Fruit fly (Drosophila melanogaster) whole organism, embryonic: ENCODE data around the gene CG10413.

Experiments used
- ATbp ChIP-seq: fragments of 200-800 bp; sonication (Bioruptor generic); optimal IDR thresholded peaks from 2 replicates; lab custom pipeline; 2017; ENCODE audit warnings: missing biosample characterization, mild to moderate bottlenecking, missing genetic modification characterization, missing genetic modification reagents
- BtbVII ChIP-seq: fragments of 200-800 bp; sonication (Bioruptor generic); optimal IDR thresholded peaks from 3 replicates; lab custom pipeline; 2017; ENCODE audit warnings: missing biosample characterization, mild to moderate bottlenecking, missing genetic modification characterization
- CG10543 ChIP-seq: fragments of 200-800 bp; sonication (Bioruptor generic); optimal IDR thresholded peaks from 3 replicates; lab custom pipeline; 2017; ENCODE audit warnings: missing biosample characterization, mild to moderate bottlenecking, missing genetic modification characterization, moderate library complexity
- CG12071 ChIP-seq: fragments of 200-800 bp; sonication (Bioruptor generic); optimal IDR thresholded peaks from 3 replicates; lab custom pipeline; 2018; ENCODE audit warnings: missing biosample characterization, mild to moderate bottlenecking, missing genetic modification characterization
- CG1233 ChIP-seq: fragments of 200-800 bp; sonication (Bioruptor generic); optimal IDR thresholded peaks from 4 replicates; lab custom pipeline; 2018; ENCODE audit warnings: missing biosample characterization, mild to moderate bottlenecking, missing genetic modification characterization
- CG15514 ChIP-seq: fragments of 200-800 bp; sonication (Bioruptor generic); optimal IDR thresholded peaks from 3 replicates; lab custom pipeline; 2017; ENCODE audit warnings: missing biosample characterization, missing genetic modification characterization, mild to moderate bottlenecking, moderate library complexity, missing genetic modification reagents
- CG17361 ChIP-seq: fragments of 200-800 bp; sonication (Bioruptor generic); IDR thresholded peaks from 3 replicates; pipeline ENCODE4 v1.3.6; 2022; ENCODE audit warnings: missing biosample characterization, missing genetic modification characterization
- CG18599 ChIP-seq: fragments of 200-800 bp; sonication (Bioruptor generic); optimal IDR thresholded peaks from 3 replicates; lab custom pipeline; 2017; ENCODE audit warnings: missing biosample characterization, missing genetic modification characterization, mild to moderate bottlenecking, moderate library complexity, missing genetic modification reagents
- CG2199 ChIP-seq: fragments of 200-800 bp; sonication (Bioruptor generic); IDR thresholded peaks from 3 replicates; pipeline ENCODE4 v1.3.6; 2022; ENCODE audit warnings: missing biosample characterization, missing genetic modification characterization
- CG2678 ChIP-seq: fragments of 200-800 bp; sonication (Bioruptor generic); optimal IDR thresholded peaks from 3 replicates; lab custom pipeline; 2019; ENCODE audit warnings: missing biosample characterization, mild to moderate bottlenecking, missing genetic modification characterization, moderate library complexity
- CG34224 ChIP-seq: fragments of 200-800 bp; sonication (Bioruptor generic); IDR thresholded peaks from 3 replicates; pipeline ENCODE4 v1.3.6; 2022; ENCODE audit warnings: missing biosample characterization, missing genetic modification characterization; ENCODE audit not compliant: partially characterized antibody
- CG34422 ChIP-seq: fragments of 200-800 bp; sonication (Bioruptor generic); IDR thresholded peaks from 3 replicates; pipeline ENCODE4 v1.3.6; 2022; ENCODE audit warnings: missing biosample characterization, missing genetic modification characterization
- CG3726 ChIP-seq: fragments of 200-800 bp; sonication (Bioruptor generic); IDR thresholded peaks from 3 replicates; pipeline ENCODE4, ENCODE4 v1.3.6; 2022; ENCODE audit warnings: missing biosample characterization, missing genetic modification characterization
- CG4328 ChIP-seq: fragments of 200-800 bp; sonication (Bioruptor generic); optimal IDR thresholded peaks from 3 replicates; lab custom pipeline; 2017; ENCODE audit warnings: missing biosample characterization, missing genetic modification reagents, missing genetic modification characterization
- CG6813 ChIP-seq: fragments of 200-800 bp; sonication (Bioruptor generic); optimal IDR thresholded peaks from 2 replicates; lab custom pipeline; 2017; ENCODE audit warnings: missing biosample characterization, missing genetic modification characterization, mild to moderate bottlenecking, moderate library complexity, missing genetic modification reagents
- CG6854 ChIP-seq: fragments of 200-800 bp; sonication (Bioruptor generic); optimal IDR thresholded peaks from 3 replicates; lab custom pipeline; 2017; ENCODE audit warnings: missing biosample characterization, mild to moderate bottlenecking, missing genetic modification characterization
- CG8290 ChIP-seq, 3 experiments: fragments of 200-800 bp; sonication (Bioruptor generic); optimal IDR thresholded peaks; 2 replicates each; lab custom pipeline; 2016 to 2019; ENCODE audit warnings: missing biosample characterization in 3 of 3, missing genetic modification characterization in 3 of 3, mild to moderate bottlenecking in 2 of 3, moderate library complexity in 1 of 3
- CrebB ChIP-seq: fragments of 200-800 bp; sonication (Bioruptor generic); optimal IDR thresholded peaks from 3 replicates; lab custom pipeline; 2018; ENCODE audit warnings: missing biosample characterization, mild to moderate bottlenecking, missing genetic modification characterization
- Dbx ChIP-seq: fragments of 200-800 bp; sonication (Bioruptor generic); IDR thresholded peaks from 3 replicates; pipeline ENCODE4 v1.3.6; 2022; ENCODE audit warnings: missing biosample characterization, missing genetic modification characterization
- Deaf1 ChIP-seq: fragments of 200-800 bp; optimal IDR thresholded peaks from 3 replicates; lab custom pipeline; 2019; ENCODE audit warnings: missing biosample characterization, mild to moderate bottlenecking, missing genetic modification characterization, moderate library complexity
- Fer1 ChIP-seq: fragments of 200-800 bp; sonication (Bioruptor generic); optimal IDR thresholded peaks from 2 replicates; lab custom pipeline; 2017; ENCODE audit warnings: missing biosample characterization, mild to moderate bottlenecking, missing genetic modification characterization
- Hmr ChIP-seq: fragments of 200-800 bp; sonication (Bioruptor generic); optimal IDR thresholded peaks from 3 replicates; lab custom pipeline; 2017; ENCODE audit warnings: mild to moderate bottlenecking, missing biosample characterization, missing genetic modification reagents, missing genetic modification characterization
- NfI ChIP-seq: fragments of 200-800 bp; sonication (Bioruptor generic); optimal IDR thresholded peaks from 3 replicates; lab custom pipeline; 2018; ENCODE audit warnings: missing biosample characterization, mild to moderate bottlenecking, missing genetic modification characterization, moderate library complexity
- Side ChIP-seq: fragments of 200-800 bp; sonication (Bioruptor generic); optimal IDR thresholded peaks from 2 replicates; lab custom pipeline; 2016; ENCODE audit warnings: missing biosample characterization, missing genetic modification characterization
- Trl ChIP-seq, 3 experiments: fragments of >200 bp in 2 of 3; fragments of 200-800 bp in 1 of 3; sonication (Bioruptor generic) in 1 of 3; optimal IDR thresholded peaks; 2 replicates in 1 of 3; 3 replicates in 2 of 3; lab custom pipeline; 2016 to 2017; ENCODE audit warnings: missing biosample characterization in 1 of 3, missing genetic modification characterization in 1 of 3
- Usf ChIP-seq: fragments of 200-800 bp; sonication (Bioruptor generic); optimal IDR thresholded peaks from 2 replicates; lab custom pipeline; 2017; ENCODE audit warnings: missing genotype, missing biosample characterization, missing genetic modification characterization
- amos ChIP-seq: fragments of 200-800 bp; sonication (Bioruptor generic); IDR thresholded peaks from 2 replicates; pipeline ENCODE4 v1.3.6; 2022; ENCODE audit warnings: missing biosample characterization, missing genetic modification characterization; ENCODE audit not compliant: partially characterized antibody
- bsh ChIP-seq, 2 experiments: fragments of 200-800 bp; sonication (Bioruptor generic); optimal IDR thresholded peaks; 2 replicates each; lab custom pipeline; 2017 to 2018; ENCODE audit warnings: mild to moderate bottlenecking in 2 of 2, missing biosample characterization in 2 of 2, missing genetic modification characterization in 2 of 2, moderate library complexity in 1 of 2
- cg ChIP-seq: fragments of 200-800 bp; sonication (Bioruptor generic); optimal IDR thresholded peaks from 3 replicates; lab custom pipeline; 2019; ENCODE audit warnings: missing biosample characterization, mild to moderate bottlenecking, missing genetic modification characterization, moderate library complexity
- ci ChIP-seq: fragments of 200-800 bp; sonication (Bioruptor generic); IDR thresholded peaks from 3 replicates; pipeline ENCODE4 v1.3.6; 2022; ENCODE audit warnings: missing biosample characterization, missing genetic modification characterization
- cwo ChIP-seq: fragments of 200-800 bp; sonication (Bioruptor generic); optimal IDR thresholded peaks from 3 replicates; lab custom pipeline; 2017; ENCODE audit warnings: missing biosample characterization, missing genetic modification characterization, mild to moderate bottlenecking, moderate library complexity, missing genetic modification reagents
- danr ChIP-seq: fragments of 200-800 bp; sonication (Bioruptor generic); IDR thresholded peaks from 2 replicates; pipeline ENCODE4 v1.3.6; 2022; ENCODE audit warnings: missing biosample characterization, missing genetic modification characterization
- exex ChIP-seq: fragments of 200-800 bp; sonication (Bioruptor generic); optimal IDR thresholded peaks from 4 replicates; lab custom pipeline; 2018; ENCODE audit warnings: missing biosample characterization, mild to moderate bottlenecking, missing genetic modification characterization, moderate library complexity
- grn ChIP-seq: fragments of 200-800 bp; sonication (Bioruptor generic); optimal IDR thresholded peaks from 3 replicates; lab custom pipeline; 2017; ENCODE audit warnings: missing biosample characterization, missing genetic modification characterization
- hbn ChIP-seq: fragments of 200-800 bp; sonication (Bioruptor generic); IDR thresholded peaks from 2 replicates; pipeline ENCODE4 v1.3.6; 2022; ENCODE audit warnings: missing biosample characterization, missing genetic modification characterization; ENCODE audit not compliant: partially characterized antibody
- her ChIP-seq: fragments of 200-800 bp; sonication (Bioruptor generic); optimal IDR thresholded peaks from 2 replicates; lab custom pipeline; 2016; ENCODE audit warnings: missing biosample characterization, missing genetic modification characterization
- lab ChIP-seq: fragments of 200-800 bp; sonication (Bioruptor generic); optimal IDR thresholded peaks from 3 replicates; lab custom pipeline; 2017; ENCODE audit warnings: missing biosample characterization, missing genetic modification characterization, mild to moderate bottlenecking, moderate library complexity, missing genetic modification reagents
- mirr ChIP-seq: fragments of 200-800 bp; sonication (Bioruptor generic); optimal IDR thresholded peaks from 3 replicates; lab custom pipeline; 2018; ENCODE audit warnings: missing biosample characterization, mild to moderate bottlenecking, missing genetic modification characterization
- nerfin-1 ChIP-seq: fragments of 200-800 bp; sonication (Bioruptor generic); optimal IDR thresholded peaks from 3 replicates; lab custom pipeline; 2019; ENCODE audit warnings: missing biosample characterization, mild to moderate bottlenecking, missing genetic modification characterization, moderate library complexity
- psq ChIP-seq: fragments of 200-800 bp; sonication (Bioruptor generic); optimal IDR thresholded peaks from 2 replicates; lab custom pipeline; 2017; ENCODE audit warnings: missing biosample characterization, missing genetic modification characterization
- so ChIP-seq: fragments of 200-800 bp; sonication (Bioruptor generic); IDR thresholded peaks from 3 replicates; pipeline ENCODE4 v1.3.6; 2022; ENCODE audit warnings: missing biosample characterization, missing genetic modification characterization
- sqz ChIP-seq: fragments of 200-800 bp; sonication (Bioruptor generic); optimal IDR thresholded peaks from 3 replicates; lab custom pipeline; 2018; ENCODE audit warnings: missing biosample characterization, mild to moderate bottlenecking, missing genetic modification characterization
- tap ChIP-seq: fragments of 200-800 bp; optimal IDR thresholded peaks from 3 replicates; lab custom pipeline; 2019; ENCODE audit warnings: missing biosample characterization, mild to moderate bottlenecking, missing genetic modification characterization, moderate library complexity
- tup ChIP-seq: fragments of 200-800 bp; sonication (Bioruptor generic); optimal IDR thresholded peaks from 2 replicates; lab custom pipeline; 2016; ENCODE audit warnings: missing biosample characterization, mild to moderate bottlenecking, missing genetic modification characterization, moderate library complexity
- wek ChIP-seq: fragments of 200-800 bp; sonication (Bioruptor generic); optimal IDR thresholded peaks from 3 replicates; lab custom pipeline; 2018; ENCODE audit warnings: missing biosample characterization, mild to moderate bottlenecking, missing genetic modification characterization, moderate library complexity
- zen2 ChIP-seq: fragments of 200-800 bp; sonication (Bioruptor generic); IDR thresholded peaks from 3 replicates; pipeline ENCODE4 v1.3.6; 2022; ENCODE audit warnings: missing biosample characterization, missing genetic modification characterization; ENCODE audit not compliant: partially characterized antibody

CG10413 gene

dm6 chr2L:18563020-18563546 is 42.0 kb downstream of the CG10413 start (continued):
- TF ChIP-seq amos (GFP tag; lab: Robert Waterston, UW) (peak; percentile 45; the same call in 1 of the 2 replicates), nerfin-1 (tag; lab: Kevin White, UChicago) (peak; percentile 4), Hmr (GFP tag; lab: Kevin White, UChicago) (peak; percentile 35), grn (peak; percentile 61), tap (tag; lab: Kevin White, UChicago) (peak; percentile 17), CG2199 (GFP tag; lab: Robert Waterston, UW) (peak; percentile 63; the same call in 1 of the 3 replicates), sqz (GFP tag; lab: Kevin White, UChicago) (peak; percentile 20), psq (peak; percentile 91), CrebB (tag; lab: Kevin White, UChicago) (peak; percentile 68), CG1233 (GFP tag; lab: Kevin White, UChicago) (no peak), cwo (peak; percentile 65), Side (GFP tag; lab: Kevin White, UChicago) (peak; percentile 37), CG2678 (tag; lab: Kevin White, UChicago) (peak; percentile 4), Trl (optimal IDR thresholded peaks at IDR 0.05; lab: Kevin White, UChicago) (peak in 1 of 2 experiments; percentile 42), Trl (GFP tag; optimal IDR thresholded peaks at IDR 0.05; lab: Kevin White, UChicago) (no peak), Fer1 (GFP tag; lab: Kevin White, UChicago) (peak; percentile 26), Dbx (peak; percentile 61; the same call in 2 of the 3 replicates), NfI (GFP tag; lab: Kevin White, UChicago) (peak; percentile 20), CG8290 (GFP tag; optimal IDR thresholded peaks at IDR 0.05; lab: Kevin White, UChicago) (no peak), CG8290 (tag; optimal IDR thresholded peaks at IDR 0.05; lab: Kevin White, UChicago) (peak; percentile 11 to 12), CG18599 (GFP tag; lab: Kevin White, UChicago) (peak; percentile 14), CG34224 (GFP tag; lab: Robert Waterston, UW) (peak; percentile 45; the same call in 2 of the 3 replicates), BtbVII (peak; percentile 25), CG6854 (GFP tag; lab: Kevin White, UChicago) (no peak), hbn (peak; percentile 17; the same call in 1 of the 2 replicates), her (peak; percentile 10), Usf (no peak), CG10543 (GFP tag; lab: Kevin White, UChicago) (peak; percentile 56), Deaf1 (tag; lab: Kevin White, UChicago) (peak; percentile 50), ci (GFP tag; lab: Robert Waterston, UW) (peak; percentile 47; the same call in 2 of the 3 replicates), CG17361 (GFP tag; lab: Robert Waterston, UW) (peak; percentile 35; the same call in 2 of the 3 replicates), lab (GFP tag; lab: Kevin White, UChicago) (peak; percentile 49), cg (GFP tag; lab: Kevin White, UChicago) (peak; percentile 72), bsh (GFP tag; optimal IDR thresholded peaks at IDR 0.05; lab: Kevin White, UChicago) (peak in 1 of 2 experiments; percentile 73), CG3726 (no peak), exex (tag; lab: Kevin White, UChicago) (peak; percentile 3), danr (no peak), zen2 (GFP tag; lab: Robert Waterston, UW) (peak; percentile 59; the same call in 2 of the 3 replicates), ATbp (peak; percentile 69), so (GFP tag; lab: Robert Waterston, UW) (peak; percentile 73; the same call in 2 of the 3 replicates), CG34422 (GFP tag; lab: Robert Waterston, UW) (no peak; the same call in 2 of the 3 replicates), wek (peak; percentile 66), CG12071 (GFP tag; lab: Kevin White, UChicago) (peak; percentile 42), mirr (peak; percentile 20), CG15514 (GFP tag; lab: Kevin White, UChicago) (peak; percentile 15), CG6813 (GFP tag; lab: Kevin White, UChicago) (peak; percentile 9), tup (GFP tag; lab: Kevin White, UChicago) (no peak), CG4328 (GFP tag; lab: Kevin White, UChicago) (peak; percentile 2)
